Worm (Caenorhabditis elegans) whole organism, L4 larva: ENCODE measurements around the gene lys-6.

Experiments
- D1046.2 ChIP-seq: fragments of 200-800 bp; sonication (Bioruptor generic); IDR thresholded peaks from 2 replicates; pipeline ENCODE4 v1.3.6; 2022; ENCODE audit warnings: missing genetic modification characterization, missing compliant biosample characterization
- F37D6.2 ChIP-seq: sonication (generic microtip); optimal IDR thresholded peaks from 2 replicates; lab custom pipeline; 2016; ENCODE audit warnings: mild to moderate bottlenecking, missing genetic modification characterization, missing compliant biosample characterization
- T20F7.1 ChIP-seq: fragments of 200-800 bp; sonication (Bioruptor generic); optimal IDR thresholded peaks from 2 replicates; lab custom pipeline; 2018; ENCODE audit warnings: mild to moderate bottlenecking, missing genetic modification characterization, missing compliant biosample characterization
- T26A8.4 ChIP-seq: fragments of 200-800 bp; sonication (Bioruptor generic); IDR thresholded peaks from 2 replicates; pipeline ENCODE4 v1.3.6; 2022; ENCODE audit warnings: missing genetic modification characterization, missing compliant biosample characterization
- Y105C5A.15 ChIP-seq: fragments of 200-800 bp; sonication (Bioruptor generic); IDR thresholded peaks from 2 replicates; pipeline ENCODE4 v1.3.6; 2022; ENCODE audit warnings: missing genetic modification characterization, missing compliant biosample characterization
- Y48G9A.11 ChIP-seq: fragments of 200-800 bp; sonication (Bioruptor generic); IDR thresholded peaks from 2 replicates; pipeline ENCODE4 v1.3.6; 2022; ENCODE audit warnings: missing genetic modification reagents, missing genetic modification characterization, missing compliant biosample characterization
- aha-1 ChIP-seq: fragments of 150-350 bp; peaks from one replicate; lab custom pipeline; 2014; ENCODE audit warnings: missing biosample characterization, missing genetic modification characterization
- aly-2 ChIP-seq: sonication (generic microtip); optimal IDR thresholded peaks from 2 replicates; lab custom pipeline; 2018; ENCODE audit warnings: missing biosample characterization, missing genetic modification characterization
- ama-1 ChIP-seq: fragments of 150-350 bp; optimal IDR thresholded peaks from 2 replicates; lab custom pipeline; 2014; ENCODE audit warnings: inconsistent platforms, mixed read lengths
- arid-1 ChIP-seq: fragments of 200-800 bp; sonication (Bioruptor generic); conservative IDR thresholded peaks from 2 replicates; pipeline ENCODE4 v1.3.6; 2022; ENCODE audit warnings: missing genetic modification reagents, missing genetic modification characterization, missing compliant biosample characterization
- ceh-20 ChIP-seq: fragments of 200-800 bp; sonication (Bioruptor generic); IDR thresholded peaks from 2 replicates; pipeline ENCODE4 v1.3.6; 2022; ENCODE audit warnings: missing genetic modification reagents, missing genetic modification characterization, missing compliant biosample characterization
- ceh-62 ChIP-seq: sonication (generic microtip); optimal IDR thresholded peaks from 2 replicates; lab custom pipeline; 2017; ENCODE audit warnings: missing biosample characterization, missing genetic modification characterization
- ces-1 ChIP-seq: fragments of 150-350 bp; sonication (generic microtip); optimal IDR thresholded peaks from 4 replicates; lab custom pipeline; 2014; ENCODE audit warnings: missing biosample characterization, missing genetic modification reagents, missing genetic modification characterization
- daf-12 ChIP-seq: fragments of 150-350 bp; optimal IDR thresholded peaks from 2 replicates; lab custom pipeline; 2014; ENCODE audit warnings: missing biosample characterization, missing genetic modification reagents, missing genetic modification characterization
- daf-19 ChIP-seq: fragments of 200-800 bp; sonication (Bioruptor generic); conservative IDR thresholded peaks from 2 replicates; pipeline ENCODE4 v1.3.6; 2022; ENCODE audit warnings: missing genetic modification characterization, missing compliant biosample characterization
- dmd-6 ChIP-seq: fragments of 200-800 bp; sonication (Bioruptor generic); IDR thresholded peaks from 2 replicates; pipeline ENCODE4 v1.3.6; 2022; ENCODE audit warnings: missing genetic modification reagents, missing genetic modification characterization, missing compliant biosample characterization
- egl-43 ChIP-seq: fragments of 200-800 bp; sonication (Bioruptor generic); IDR thresholded peaks from 2 replicates; pipeline ENCODE4 v1.3.6; 2022; ENCODE audit warnings: missing genetic modification reagents, missing genetic modification characterization, missing compliant biosample characterization
- fkh-10 ChIP-seq: fragments of 150-350 bp; optimal IDR thresholded peaks from 2 replicates; lab custom pipeline; 2014; ENCODE audit warnings: missing biosample characterization, missing genetic modification reagents, missing genetic modification characterization
- fos-1 ChIP-seq: fragments of 150-350 bp; optimal IDR thresholded peaks from 2 replicates; lab custom pipeline; 2014; ENCODE audit warnings: missing biosample characterization, missing genetic modification characterization
- gei-8 ChIP-seq: fragments of 200-800 bp; sonication (Bioruptor generic); optimal IDR thresholded peaks from 2 replicates; lab custom pipeline; 2018; ENCODE audit warnings: mild to moderate bottlenecking, missing genetic modification characterization, missing compliant biosample characterization
- hlh-11 ChIP-seq: fragments of 200-800 bp; sonication (Bioruptor generic); optimal IDR thresholded peaks from 2 replicates; lab custom pipeline; 2018; ENCODE audit warnings: mild to moderate bottlenecking, missing genetic modification characterization, missing compliant biosample characterization
- jun-1 ChIP-seq: fragments of 150-350 bp; optimal IDR thresholded peaks from 2 replicates; lab custom pipeline; 2014; ENCODE audit warnings: missing biosample characterization, missing genetic modification reagents, missing genetic modification characterization
- lin-1 ChIP-seq: fragments of 200-800 bp; sonication (Bioruptor generic); IDR thresholded peaks from 2 replicates; pipeline ENCODE4 v1.3.6; 2022; ENCODE audit warnings: missing genetic modification reagents, missing genetic modification characterization, missing compliant biosample characterization
- lin-13 ChIP-seq: fragments of 150-350 bp; optimal IDR thresholded peaks from 2 replicates; lab custom pipeline; 2014; ENCODE audit warnings: missing biosample characterization, missing genetic modification reagents, missing genetic modification characterization
- lin-15B ChIP-seq: fragments of 150-350 bp; sonication (generic microtip); optimal IDR thresholded peaks from 3 replicates; lab custom pipeline; 2014; ENCODE audit warnings: missing biosample characterization, missing genetic modification characterization
- lin-38 ChIP-seq: fragments of 200-800 bp; sonication (Bioruptor generic); IDR thresholded peaks from 2 replicates; pipeline ENCODE4 v1.3.6; 2022; ENCODE audit warnings: missing genetic modification reagents, missing genetic modification characterization, missing compliant biosample characterization
- lin-39 ChIP-seq: fragments of 150-350 bp; optimal IDR thresholded peaks from 2 replicates; lab custom pipeline; 2014; ENCODE audit warnings: missing biosample characterization, missing genetic modification reagents, missing genetic modification characterization
- lir-3 ChIP-seq: sonication (generic microtip); optimal IDR thresholded peaks from 2 replicates; lab custom pipeline; 2016; ENCODE audit warnings: mild to moderate bottlenecking, missing genetic modification characterization, missing compliant biosample characterization
- lsy-2 ChIP-seq, 2 experiments: fragments of 150-350 bp in 1 of 2; sonication (generic microtip) in 1 of 2; optimal IDR thresholded peaks; 2 replicates each; lab custom pipeline; 2014 to 2017; ENCODE audit warnings: missing biosample characterization in 2 of 2, missing genetic modification characterization in 2 of 2
- mxl-3 ChIP-seq: fragments of 200-800 bp; sonication (Bioruptor generic); optimal IDR thresholded peaks from 2 replicates; lab custom pipeline; 2018; ENCODE audit warnings: mild to moderate bottlenecking, missing genetic modification characterization, missing compliant biosample characterization
- nhr-10 ChIP-seq: fragments of 150-350 bp; optimal IDR thresholded peaks from 2 replicates; lab custom pipeline; 2014; ENCODE audit warnings: missing biosample characterization, missing genetic modification characterization
- nhr-102 ChIP-seq: sonication (generic microtip); optimal IDR thresholded peaks from 2 replicates; lab custom pipeline; 2016; ENCODE audit warnings: mild to moderate bottlenecking, missing genetic modification characterization, moderate library complexity, missing compliant biosample characterization
- nhr-111 ChIP-seq: fragments of 200-800 bp; sonication (Bioruptor generic); optimal IDR thresholded peaks from 2 replicates; lab custom pipeline; 2018; ENCODE audit warnings: mild to moderate bottlenecking, missing genetic modification characterization, missing compliant biosample characterization
- nhr-237 ChIP-seq: sonication (generic microtip); optimal IDR thresholded peaks from 2 replicates; lab custom pipeline; 2017; ENCODE audit warnings: missing biosample characterization, missing genetic modification characterization
- nhr-42 ChIP-seq: fragments of 200-800 bp; sonication (Bioruptor generic); IDR thresholded peaks from 2 replicates; pipeline ENCODE4 v1.3.6; 2022; ENCODE audit warnings: missing genetic modification characterization, missing compliant biosample characterization
- nhr-48 ChIP-seq: sonication (generic microtip); optimal IDR thresholded peaks from 2 replicates; lab custom pipeline; 2016; ENCODE audit warnings: mild to moderate bottlenecking, missing genetic modification characterization, missing compliant biosample characterization
- nhr-6 ChIP-seq: fragments of 150-350 bp; optimal IDR thresholded peaks from 2 replicates; lab custom pipeline; 2014; ENCODE audit warnings: missing biosample characterization, missing genetic modification characterization
- nhr-76 ChIP-seq: fragments of 150-350 bp; optimal IDR thresholded peaks from 2 replicates; lab custom pipeline; 2014; ENCODE audit warnings: missing biosample characterization, missing genetic modification characterization
- php-3 ChIP-seq: fragments of 200-800 bp; sonication (Bioruptor generic); IDR thresholded peaks from 2 replicates; pipeline ENCODE4 v1.3.6; 2022; ENCODE audit warnings: missing genetic modification reagents, missing genetic modification characterization, missing compliant biosample characterization
- pqm-1 ChIP-seq: sonication (generic microtip); optimal IDR thresholded peaks from 2 replicates; lab custom pipeline; 2017; ENCODE audit warnings: missing biosample characterization, missing genetic modification characterization
- rbr-2 ChIP-seq: sonication (generic microtip); optimal IDR thresholded peaks from 2 replicates; lab custom pipeline; 2016; ENCODE audit warnings: missing genotype, missing genetic modification characterization, missing compliant biosample characterization
- saeg-2 ChIP-seq: fragments of 200-800 bp; sonication (Bioruptor generic); IDR thresholded peaks from 2 replicates; pipeline ENCODE4 v1.3.6; 2022; ENCODE audit warnings: missing genetic modification reagents, missing genetic modification characterization, missing compliant biosample characterization
- skn-1 ChIP-seq: fragments of 150-350 bp; optimal IDR thresholded peaks from 2 replicates; lab custom pipeline; 2014; ENCODE audit warnings: missing biosample characterization, missing genetic modification characterization
- snpc-4 ChIP-seq: fragments of 150-350 bp; optimal IDR thresholded peaks from 2 replicates; lab custom pipeline; 2014; ENCODE audit warnings: missing biosample characterization, missing genetic modification characterization
- spr-3 ChIP-seq: fragments of 200-800 bp; sonication (Bioruptor generic); optimal IDR thresholded peaks from 2 replicates; lab custom pipeline; 2018; ENCODE audit warnings: mild to moderate bottlenecking, missing genetic modification characterization, missing compliant biosample characterization
- unc-130 ChIP-seq: sonication (generic microtip); optimal IDR thresholded peaks from 2 replicates; lab custom pipeline; 2016; ENCODE audit warnings: missing genetic modification reagents, missing genetic modification characterization, missing compliant biosample characterization
- unc-39 ChIP-seq: sonication (generic microtip); optimal IDR thresholded peaks from 2 replicates; lab custom pipeline; 2017; ENCODE audit warnings: missing biosample characterization, missing genetic modification characterization
- zag-1 ChIP-seq: fragments of 150-350 bp; optimal IDR thresholded peaks from 2 replicates; lab custom pipeline; 2014; ENCODE audit warnings: missing biosample characterization, missing genetic modification characterization
- zfp-2 ChIP-seq: sonication (generic microtip); optimal IDR thresholded peaks from 2 replicates; lab custom pipeline; 2016; ENCODE audit warnings: mild to moderate bottlenecking, missing genetic modification characterization, missing compliant biosample characterization
- zip-11 ChIP-seq: fragments of 200-800 bp; sonication (Bioruptor generic); IDR thresholded peaks from 2 replicates; pipeline ENCODE4 v1.3.6; 2022; ENCODE audit warnings: missing genetic modification characterization, missing compliant biosample characterization
- zip-2 ChIP-seq: fragments of 150-350 bp; optimal IDR thresholded peaks from 2 replicates; lab custom pipeline; 2014; ENCODE audit warnings: missing biosample characterization, missing genetic modification characterization
- ztf-7 ChIP-seq: fragments of 150-350 bp; optimal IDR thresholded peaks from 2 replicates; lab custom pipeline; 2014; ENCODE audit warnings: missing biosample characterization, missing genetic modification characterization

The lys-6 gene

ce11 chrIV:11635437-11636408 is 8.0 kb upstream of the lys-6 start, which contains the start of gene mars-1 (continued):
- TF ChIP-seq nhr-102 (tag; lab: Kevin White, UChicago) (no peak), hlh-11 (tag; lab: Kevin White, UChicago) (peak; percentile 64), skn-1 (tag; lab: Kevin White, UChicago) (no peak), nhr-10 (tag; lab: Kevin White, UChicago) (no peak), saeg-2 (GFP tag; lab: Robert Waterston, UW) (no peak), mxl-3 (peak; percentile 52), pqm-1 (tag; lab: Kevin White, UChicago) (no peak), nhr-111 (GFP tag; lab: Kevin White, UChicago) (no peak), lin-38 (GFP tag; lab: Robert Waterston, UW) (peak; percentile 96), T26A8.4 (no peak), zfp-2 (tag; lab: Kevin White, UChicago) (no peak), aha-1 (tag; lab: Kevin White, UChicago) (no peak), nhr-48 (no peak), zip-11 (no peak), daf-12 (tag; lab: Kevin White, UChicago) (no peak), ceh-62 (tag; lab: Kevin White, UChicago) (no peak), unc-130 (GFP tag; lab: Kevin White, UChicago) (peak; percentile 50), spr-3 (no peak), T20F7.1 (GFP tag; lab: Kevin White, UChicago) (peak; percentile 81), rbr-2 (tag; lab: Kevin White, UChicago) (peak; percentile 62), daf-19 (GFP tag; lab: Robert Waterston, UW) (no peak), lin-39 (tag; lab: Kevin White, UChicago) (no peak), ztf-7 (tag; lab: Kevin White, UChicago) (no peak), F37D6.2 (tag; lab: Kevin White, UChicago) (peak; percentile 33), egl-43 (GFP tag; lab: Robert Waterston, UW) (no peak), fkh-10 (GFP tag; lab: Kevin White, UChicago) (no peak), aly-2 (no peak), D1046.2 (GFP tag; lab: Robert Waterston, UW) (no peak), jun-1 (tag; lab: Kevin White, UChicago) (no peak), unc-39 (tag; lab: Kevin White, UChicago) (no peak), Y48G9A.11 (GFP tag; lab: Robert Waterston, UW) (no peak), lir-3 (no peak), php-3 (no peak), nhr-6 (tag; lab: Kevin White, UChicago) (no peak), fos-1 (tag; lab: Kevin White, UChicago) (no peak), arid-1 (GFP tag; lab: Robert Waterston, UW) (no peak), ama-1 (lab: Kevin White, UChicago) (no peak), nhr-237 (tag; lab: Kevin White, UChicago) (no peak), lin-13 (peak; percentile 64), zag-1 (no peak), dmd-6 (GFP tag; lab: Robert Waterston, UW) (0 out of 2 replicates have a peak, but pooled peaks have one; percentile 20), nhr-76 (no peak), zip-2 (tag; lab: Kevin White, UChicago) (no peak), ces-1 (GFP tag; lab: Kevin White, UChicago) (no peak), Y105C5A.15 (GFP tag; lab: Robert Waterston, UW) (no peak), nhr-42 (GFP tag; lab: Robert Waterston, UW) (no peak), gei-8 (GFP tag; lab: Kevin White, UChicago) (no peak), lsy-2 (tag; optimal IDR thresholded peaks at IDR 0.05; lab: Kevin White, UChicago) (peak; percentile 12 to 80), ceh-20 (GFP tag; lab: Robert Waterston, UW) (no peak), lin-1 (no peak), lin-15B (no peak), snpc-4 (no peak)
